Worm (Caenorhabditis elegans) whole organism, L2 larva: ENCODE results near the gene srh-2.

ENCODE experiments used
- ZK546.5 ChIP-seq: sonication (generic microtip); optimal IDR thresholded peaks from 2 replicates; lab custom pipeline; 2017; ENCODE audit warnings: missing biosample characterization, missing genetic modification characterization
- alr-1 ChIP-seq: fragments of 150-350 bp; optimal IDR thresholded peaks from 2 replicates; lab custom pipeline; 2014; ENCODE audit warnings: missing biosample characterization, missing genetic modification characterization
- ama-1 ChIP-seq: fragments of 150-350 bp; optimal IDR thresholded peaks from 2 replicates; lab custom pipeline; 2018; ENCODE audit warnings: inconsistent platforms
- blmp-1 ChIP-seq: sonication (generic microtip); optimal IDR thresholded peaks from 2 replicates; lab custom pipeline; 2017; ENCODE audit warnings: missing genetic modification characterization, mild to moderate bottlenecking, missing compliant biosample characterization, antibody characterized with exemption, moderate library complexity; ENCODE audit not compliant: insufficient read depth
- ceh-82 ChIP-seq: fragments of 150-350 bp; optimal IDR thresholded peaks from 2 replicates; lab custom pipeline; 2014; ENCODE audit warnings: missing biosample characterization, missing genetic modification characterization
- crh-2 ChIP-seq: sonication (generic microtip); optimal IDR thresholded peaks from 2 replicates; lab custom pipeline; 2017; ENCODE audit warnings: missing biosample characterization, missing genetic modification characterization
- dmd-4 ChIP-seq: sonication (generic microtip); optimal IDR thresholded peaks from 2 replicates; lab custom pipeline; 2017; ENCODE audit warnings: missing biosample characterization, missing genetic modification characterization
- egl-27 ChIP-seq: sonication (generic microtip); optimal IDR thresholded peaks from 3 replicates; lab custom pipeline; 2017; ENCODE audit warnings: missing biosample characterization, missing genetic modification reagents, missing genetic modification characterization
- elt-3 ChIP-seq: sonication (generic microtip); optimal IDR thresholded peaks from 2 replicates; lab custom pipeline; 2017; ENCODE audit warnings: missing biosample characterization, missing genetic modification characterization
- fos-1 ChIP-seq: fragments of 150-350 bp; optimal IDR thresholded peaks from 2 replicates; lab custom pipeline; 2014; ENCODE audit warnings: missing biosample characterization, missing genetic modification characterization
- lin-11 ChIP-seq: fragments of 150-350 bp; sonication (generic microtip); optimal IDR thresholded peaks from 2 replicates; lab custom pipeline; 2014; ENCODE audit warnings: missing biosample characterization, missing genetic modification characterization, inconsistent platforms, mixed read lengths
- lsy-2 ChIP-seq, 2 experiments: fragments of 150-350 bp in 1 of 2; sonication (generic microtip) in 1 of 2; optimal IDR thresholded peaks; 2 replicates each; lab custom pipeline; 2014 to 2017; ENCODE audit warnings: missing biosample characterization in 2 of 2, missing genetic modification characterization in 2 of 2
- mbf-1 ChIP-seq: sonication (generic microtip); optimal IDR thresholded peaks from 2 replicates; lab custom pipeline; 2017; ENCODE audit warnings: missing biosample characterization, missing genetic modification characterization
- mdl-1 ChIP-seq, 2 experiments: fragments of 150-350 bp in 1 of 2; sonication (generic microtip) in 1 of 2; optimal IDR thresholded peaks; 2 replicates each; lab custom pipeline; 2017; ENCODE audit warnings: missing biosample characterization in 2 of 2, missing genetic modification characterization in 2 of 2
- nhr-11 ChIP-seq: fragments of 150-350 bp; optimal IDR thresholded peaks from 2 replicates; lab custom pipeline; 2014; ENCODE audit warnings: missing biosample characterization, missing genetic modification characterization
- nhr-12 ChIP-seq: fragments of 150-350 bp; optimal IDR thresholded peaks from 2 replicates; lab custom pipeline; 2014; ENCODE audit warnings: missing biosample characterization, missing genetic modification characterization
- nhr-129 ChIP-seq: fragments of 150-350 bp; optimal IDR thresholded peaks from 2 replicates; lab custom pipeline; 2014; ENCODE audit warnings: missing biosample characterization, missing genetic modification characterization
- nhr-21 ChIP-seq: fragments of 150-350 bp; optimal IDR thresholded peaks from 2 replicates; lab custom pipeline; 2014; ENCODE audit warnings: missing biosample characterization, missing genetic modification characterization
- nhr-23 ChIP-seq: fragments of 150-350 bp; optimal IDR thresholded peaks from 2 replicates; lab custom pipeline; 2014; ENCODE audit warnings: missing biosample characterization, missing genetic modification reagents, missing genetic modification characterization
- nhr-237 ChIP-seq: fragments of 150-350 bp; optimal IDR thresholded peaks from 2 replicates; lab custom pipeline; 2014; ENCODE audit warnings: missing biosample characterization, missing genetic modification characterization
- nhr-25 ChIP-seq: fragments of 150-350 bp; sonication (generic microtip); optimal IDR thresholded peaks from 3 replicates; lab custom pipeline; 2014; ENCODE audit warnings: missing biosample characterization, missing genetic modification characterization
- nhr-6 ChIP-seq: fragments of 150-350 bp; optimal IDR thresholded peaks from 2 replicates; lab custom pipeline; 2014; ENCODE audit warnings: missing biosample characterization, missing genetic modification characterization
- nhr-77 ChIP-seq: fragments of 150-350 bp; optimal IDR thresholded peaks from 2 replicates; lab custom pipeline; 2014; ENCODE audit warnings: missing biosample characterization, missing genetic modification characterization
- peb-1 ChIP-seq: fragments of 150-350 bp; optimal IDR thresholded peaks from 2 replicates; lab custom pipeline; 2014; ENCODE audit warnings: missing biosample characterization, missing genetic modification characterization
- sem-4 ChIP-seq: fragments of 150-350 bp; optimal IDR thresholded peaks from 2 replicates; lab custom pipeline; 2014; ENCODE audit warnings: missing biosample characterization, missing genetic modification reagents, missing genetic modification characterization
- skn-1 ChIP-seq: sonication (generic microtip); optimal IDR thresholded peaks from 2 replicates; lab custom pipeline; 2017; ENCODE audit warnings: missing biosample characterization, missing genetic modification characterization
- sma-3 ChIP-seq: sonication (generic microtip); optimal IDR thresholded peaks from 2 replicates; lab custom pipeline; 2016; ENCODE audit warnings: missing genetic modification reagents, missing genetic modification characterization, missing compliant biosample characterization
- sma-9 ChIP-seq, 2 experiments: fragments of 150-350 bp in 1 of 2; sonication (generic microtip) in 1 of 2; optimal IDR thresholded peaks; 2 replicates each; lab custom pipeline; 2014 to 2016; ENCODE audit warnings: missing genetic modification characterization in 2 of 2, mild to moderate bottlenecking in 1 of 2, missing biosample characterization in 1 of 2, missing compliant biosample characterization in 1 of 2, missing genetic modification reagents in 1 of 2, moderate library complexity in 1 of 2
- snpc-4 ChIP-seq: fragments of 150-350 bp; optimal IDR thresholded peaks from 2 replicates; lab custom pipeline; 2014; ENCODE audit warnings: missing biosample characterization, missing genetic modification characterization
- unc-39 ChIP-seq: fragments of 150-350 bp; optimal IDR thresholded peaks from 2 replicates; lab custom pipeline; 2014; ENCODE audit warnings: missing biosample characterization, missing genetic modification characterization
- unc-55 ChIP-seq: fragments of 150-350 bp; sonication (generic microtip); optimal IDR thresholded peaks from 3 replicates; lab custom pipeline; 2014; ENCODE audit warnings: missing biosample characterization, missing genetic modification reagents, missing genetic modification characterization
- unc-62 ChIP-seq: fragments of 150-350 bp; optimal IDR thresholded peaks from 2 replicates; lab custom pipeline; 2014; ENCODE audit warnings: missing biosample characterization, missing genetic modification reagents, missing genetic modification characterization
- zag-1 ChIP-seq: fragments of 150-350 bp; optimal IDR thresholded peaks from 2 replicates; lab custom pipeline; 2014; ENCODE audit warnings: missing biosample characterization, missing genetic modification characterization
- ztf-4 ChIP-seq: fragments of 150-350 bp; optimal IDR thresholded peaks from 2 replicates; lab custom pipeline; 2014; ENCODE audit warnings: missing biosample characterization, missing genetic modification characterization

The srh-2 gene

DNA sequence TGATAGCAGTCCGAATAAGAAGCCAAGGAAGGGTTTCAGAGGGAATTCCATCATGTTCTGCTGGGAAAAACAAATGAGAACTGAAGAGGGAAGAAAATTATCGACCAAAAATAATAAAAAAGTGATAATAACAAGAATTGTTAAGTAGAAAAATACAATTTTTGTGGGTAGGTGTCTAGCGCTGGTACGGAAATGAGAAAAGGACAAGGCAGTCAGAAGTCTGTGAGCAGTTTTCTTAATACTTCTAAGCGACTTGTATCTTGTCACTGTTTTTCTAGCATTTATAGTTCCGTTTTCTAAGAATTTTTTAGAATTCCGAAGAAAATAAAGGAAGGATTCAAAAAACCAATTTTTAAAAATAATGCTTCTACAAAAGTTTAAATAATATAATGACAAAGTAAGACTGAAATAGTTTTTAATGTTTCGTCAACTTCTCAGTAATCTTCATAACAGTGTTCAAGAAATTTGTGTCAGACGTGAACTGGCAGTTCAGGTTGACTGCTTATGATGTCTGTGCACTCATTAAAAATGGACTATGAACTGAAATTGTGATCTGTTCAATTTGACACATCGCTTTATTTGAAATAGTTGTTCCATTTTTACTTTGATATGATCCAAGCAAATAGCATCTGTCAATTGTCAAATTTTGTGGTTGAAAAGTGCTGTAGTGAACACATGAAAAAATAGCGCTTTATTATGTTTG is 35.2 kb upstream of the srh-2 start, which contains the start of gene srx-4:
Gene srx-4, minus strand, starts transcription at position 51 of the 703 bp plus-strand sequence.
- TF ChIP-seq nhr-237 (tag; lab: Kevin White, UChicago): no peak
- no peak for TF ChIP-seq sma-3 (GFP tag; lab: Kevin White, UChicago)
- no peak for TF ChIP-seq sma-9 (GFP tag; optimal IDR thresholded peaks at IDR 0.05; lab: Kevin White, UChicago)
- no peak for TF ChIP-seq sma-9 (tag; optimal IDR thresholded peaks at IDR 0.05; lab: Kevin White, UChicago)
- TF ChIP-seq alr-1 (tag; lab: Kevin White, UChicago): no peak
- TF ChIP-seq nhr-21 (tag; lab: Kevin White, UChicago): no peak
- no peak for TF ChIP-seq nhr-6 (tag; lab: Kevin White, UChicago)

- TF ChIP-seq dmd-4 (tag; lab: Kevin White, UChicago): no peak
- TF ChIP-seq lsy-2 (tag; optimal IDR thresholded peaks at IDR 0.05; lab: Kevin White, UChicago): no peak
- no peak for TF ChIP-seq unc-62 (GFP tag; lab: Kevin White, UChicago)
- TF ChIP-seq sem-4 (tag; lab: Kevin White, UChicago): no peak
- no peak for TF ChIP-seq snpc-4 (tag; lab: Kevin White, UChicago)
- no peak for TF ChIP-seq zag-1 (tag; lab: Kevin White, UChicago)
- no peak for TF ChIP-seq nhr-25 (tag; lab: Kevin White, UChicago)
- no peak for TF ChIP-seq crh-2
- no peak for TF ChIP-seq ztf-4 (tag; lab: Kevin White, UChicago)
- TF ChIP-seq ceh-82: no peak
Measured at ce11 chrV:694625-695024, 33.5 kb upstream of the srh-2 start, which contains the start of gene srj-53. Gene srj-53 (minus strand): TSS chrV:694725.

ce11 chrV:695914-696313 is 32.2 kb upstream of the srh-2 start, which contains the start of gene srj-52:
Gene srj-52 (minus strand): TSS chrV:696014.
- TF ChIP-seq unc-39 (tag; lab: Kevin White, UChicago) (no peak), nhr-129 (tag; lab: Kevin White, UChicago) (no peak), ZK546.5 (tag; lab: Kevin White, UChicago) (no peak), fos-1 (no peak), nhr-12 (tag; lab: Kevin White, UChicago) (no peak), nhr-11 (tag; lab: Kevin White, UChicago) (no peak), elt-3 (no peak), skn-1 (tag; lab: Kevin White, UChicago) (no peak), lin-11 (tag; lab: Kevin White, UChicago) (no peak), peb-1 (tag; lab: Kevin White, UChicago) (no peak), lsy-2 (tag; optimal IDR thresholded peaks at IDR 0.05; lab: Kevin White, UChicago) (no peak), nhr-23 (tag; lab: Kevin White, UChicago) (no peak), crh-2 (no peak), unc-55 (GFP tag; lab: Kevin White, UChicago) (no peak)

ce11 chrV:699051-699450 is 29.1 kb upstream of the srh-2 start:
- TF ChIP-seq nhr-21 (tag; lab: Kevin White, UChicago) (no peak), egl-27 (tag; lab: Kevin White, UChicago) (no peak), ama-1 (no peak), blmp-1 (no peak), nhr-6 (tag; lab: Kevin White, UChicago) (no peak), nhr-77 (tag; lab: Kevin White, UChicago) (no peak), peb-1 (tag; lab: Kevin White, UChicago) (no peak), nhr-25 (tag; lab: Kevin White, UChicago) (no peak), sma-3 (GFP tag; lab: Kevin White, UChicago) (no peak), mdl-1 (tag; optimal IDR thresholded peaks at IDR 0.05; lab: Kevin White, UChicago) (no peak), lsy-2 (tag; optimal IDR thresholded peaks at IDR 0.05; lab: Kevin White, UChicago) (no peak), sem-4 (tag; lab: Kevin White, UChicago) (no peak), dmd-4 (tag; lab: Kevin White, UChicago) (no peak), ZK546.5 (tag; lab: Kevin White, UChicago) (no peak), mbf-1 (tag; lab: Kevin White, UChicago) (no peak)
- TF ChIP-seq, all 48 proteins: peak for 0
